Worm (Caenorhabditis elegans) whole organism, late embryonic: ENCODE results near the gene F13H8.5.

ENCODE experiments used
- ama-1 ChIP-seq: fragments of 150-350 bp; optimal IDR thresholded peaks from 2 replicates; lab custom pipeline; 2014
- ceh-14 ChIP-seq: sonication (generic microtip); optimal IDR thresholded peaks from 2 replicates; lab custom pipeline; 2016; ENCODE audit warnings: missing genotype, missing genetic modification characterization, missing compliant biosample characterization
- fkh-10 ChIP-seq: fragments of 150-350 bp; optimal IDR thresholded peaks from 2 replicates; lab custom pipeline; 2014; ENCODE audit warnings: missing biosample characterization, missing genetic modification reagents, missing genetic modification characterization
- hlh-15 ChIP-seq: sonication (generic microtip); optimal IDR thresholded peaks from 2 replicates; lab custom pipeline; 2016; ENCODE audit warnings: missing genetic modification characterization, missing compliant biosample characterization
- nhr-11 ChIP-seq: fragments of 150-350 bp; optimal IDR thresholded peaks from 2 replicates; lab custom pipeline; 2014; ENCODE audit warnings: missing biosample characterization, missing genetic modification characterization
- pha-2 ChIP-seq: sonication (generic microtip); optimal IDR thresholded peaks from 2 replicates; lab custom pipeline; 2017; ENCODE audit warnings: mild to moderate bottlenecking, missing genetic modification characterization, missing compliant biosample characterization
- pha-4 ChIP-seq: fragments of 150-350 bp; optimal IDR thresholded peaks from 2 replicates; lab custom pipeline; 2018; ENCODE audit warnings: missing biosample characterization, missing genetic modification reagents, missing genetic modification characterization
- pqm-1 ChIP-seq: sonication (generic microtip); optimal IDR thresholded peaks from 2 replicates; lab custom pipeline; 2016; ENCODE audit warnings: missing genetic modification characterization, missing compliant biosample characterization
- sdc-2 ChIP-seq: sonication (generic microtip); optimal IDR thresholded peaks from 2 replicates; lab custom pipeline; 2016; ENCODE audit warnings: missing genotype, missing genetic modification characterization, missing compliant biosample characterization
- syd-9 ChIP-seq: sonication (generic microtip); optimal IDR thresholded peaks from 2 replicates; lab custom pipeline; 2016; ENCODE audit warnings: mild to moderate bottlenecking, missing genetic modification characterization, moderate library complexity, missing compliant biosample characterization
- ttx-3 ChIP-seq: sonication (generic microtip); optimal IDR thresholded peaks from 2 replicates; lab custom pipeline; 2016; ENCODE audit warnings: missing genetic modification reagents, missing genetic modification characterization, missing compliant biosample characterization
- unc-86 ChIP-seq: sonication (generic microtip); optimal IDR thresholded peaks from 2 replicates; lab custom pipeline; 2016; ENCODE audit warnings: missing genetic modification characterization, missing compliant biosample characterization

- TF ChIP-seq hlh-15 (tag; lab: Kevin White, UChicago), result no peak
- no peak for TF ChIP-seq ama-1 (lab: Kevin White, UChicago)
- no peak for TF ChIP-seq sdc-2 (tag; lab: Kevin White, UChicago)
- no peak for TF ChIP-seq nhr-11 (tag; lab: Kevin White, UChicago)
- no peak for TF ChIP-seq ttx-3
- TF ChIP-seq pqm-1 (tag; lab: Kevin White, UChicago), result no peak
- TF ChIP-seq ceh-14 (tag; lab: Kevin White, UChicago), result no peak
- TF ChIP-seq unc-86 (tag; lab: Kevin White, UChicago), result no peak
- TF ChIP-seq fkh-10 (GFP tag; lab: Kevin White, UChicago), result no peak
- TF ChIP-seq syd-9 (tag; lab: Kevin White, UChicago), result no peak
- TF ChIP-seq pha-4, result no peak
- no peak for TF ChIP-seq pha-2 (tag; lab: Kevin White, UChicago)
Observed at ce11 chrII:6208116-6208515, 47.8 kb downstream of the F13H8.5 start, which contains the start of gene daf-37.
